Worm (Caenorhabditis elegans) whole organism, L3 larva: ENCODE results near the gene dpr-1.

ENCODE experiments used
- R02D3.7 ChIP-seq: fragments of 150-350 bp; optimal IDR thresholded peaks from 2 replicates; lab custom pipeline; 2014; ENCODE audit warnings: missing biosample characterization, missing genetic modification characterization
- fkh-10 ChIP-seq: sonication (generic microtip); optimal IDR thresholded peaks from 2 replicates; lab custom pipeline; 2017; ENCODE audit warnings: missing biosample characterization, missing genetic modification reagents, missing genetic modification characterization
- nhr-12 ChIP-seq: fragments of 150-350 bp; optimal IDR thresholded peaks from 2 replicates; lab custom pipeline; 2014; ENCODE audit warnings: missing biosample characterization, missing genetic modification characterization
- nhr-28 ChIP-seq: fragments of 150-350 bp; optimal IDR thresholded peaks from 2 replicates; lab custom pipeline; 2014; ENCODE audit warnings: missing biosample characterization, missing genetic modification characterization
- pha-4 ChIP-seq: fragments of 150-350 bp; optimal IDR thresholded peaks from 2 replicates; lab custom pipeline; 2014; ENCODE audit warnings: missing biosample characterization, missing genetic modification reagents, missing genetic modification characterization
- snpc-4 ChIP-seq: fragments of 150-350 bp; optimal IDR thresholded peaks from 2 replicates; lab custom pipeline; 2014; ENCODE audit warnings: missing biosample characterization, missing genetic modification characterization
- unc-62 ChIP-seq: fragments of 150-350 bp; sonication (generic microtip); optimal IDR thresholded peaks from 4 replicates; lab custom pipeline; 2014; ENCODE audit warnings: missing biosample characterization, missing genetic modification reagents, missing genetic modification characterization
- zag-1 ChIP-seq: fragments of 150-350 bp; optimal IDR thresholded peaks from 2 replicates; lab custom pipeline; 2014; ENCODE audit warnings: missing biosample characterization, missing genetic modification characterization

- no peak for TF ChIP-seq R02D3.7 (tag; lab: Kevin White, UChicago)
- no peak for TF ChIP-seq nhr-28 (tag; lab: Kevin White, UChicago)
- no peak for TF ChIP-seq nhr-12
- TF ChIP-seq fkh-10 (GFP tag; lab: Kevin White, UChicago), result no peak
- no peak for TF ChIP-seq pha-4 (tag; lab: Kevin White, UChicago)
- no peak for TF ChIP-seq snpc-4 (tag; lab: Kevin White, UChicago)
- TF ChIP-seq zag-1 (tag; lab: Kevin White, UChicago), result no peak
- no peak for TF ChIP-seq unc-62 (GFP tag; lab: Kevin White, UChicago)
Measured at ce11 chrV:13984828-13985227, 42.8 kb upstream of the dpr-1 start, which contains the start of gene end-1.
